Worm (Caenorhabditis elegans): Measurements from ENCODE around the gene ZK616.1.

Gene ZK616.1

DNA sequence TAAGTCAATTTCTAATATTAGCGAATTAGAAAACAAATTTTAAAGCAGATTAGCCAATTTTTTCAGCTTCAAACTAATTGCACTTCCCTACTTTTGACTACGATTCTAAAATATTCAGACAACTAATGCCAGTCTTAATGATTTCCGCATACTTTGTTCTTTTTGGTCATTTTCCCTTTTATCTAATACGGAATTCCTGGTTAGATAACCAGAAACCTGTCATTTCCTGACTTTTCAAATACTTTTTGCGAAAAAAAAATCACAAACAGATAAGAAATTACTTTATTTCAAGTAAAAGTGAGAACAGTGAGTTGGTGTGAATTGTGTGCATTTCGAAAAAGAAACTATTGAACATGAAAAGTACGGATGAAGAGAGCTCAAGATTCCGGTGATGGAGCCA lies 20.6 kb upstream of the ZK616.1 start (continued):
- no peak for TF ChIP-seq lin-11 (tag; optimal IDR thresholded peaks at IDR 0.05)

- TF ChIP-seq ceh-19 (GFP tag; optimal IDR thresholded peaks at IDR 0.05) (no peak), npax-4 (tag; optimal IDR thresholded peaks at IDR 0.05) (no peak), dve-1 (tag; optimal IDR thresholded peaks at IDR 0.05) (no peak), K02D7.2 (tag; optimal IDR thresholded peaks at IDR 0.05) (no peak), pag-3 (tag; optimal IDR thresholded peaks at IDR 0.05; ENCODE audit: borderline replicate concordance) (no peak), ets-4 (tag; optimal IDR thresholded peaks at IDR 0.05) (no peak), ceh-31 (tag; optimal IDR thresholded peaks at IDR 0.05) (no peak), Y22D7AL.16 (tag; optimal IDR thresholded peaks at IDR 0.05) (no peak), ceh-48 (tag; optimal IDR thresholded peaks at IDR 0.05) (no peak), mec-3 (tag; optimal IDR thresholded peaks at IDR 0.05; ENCODE audit: borderline replicate concordance) (no peak), eyg-1 (tag; optimal IDR thresholded peaks at IDR 0.05) (no peak), ceh-6 (GFP tag; optimal IDR thresholded peaks at IDR 0.05) (no peak), pha-4 (tag; optimal IDR thresholded peaks at IDR 0.05) (no peak), ahr-1 (tag; optimal IDR thresholded peaks at IDR 0.05) (no peak), pha-2 (tag; optimal IDR thresholded peaks at IDR 0.05) (no peak), hlh-6 (tag; optimal IDR thresholded peaks at IDR 0.05) (no peak), pros-1 (tag; optimal IDR thresholded peaks at IDR 0.05) (no peak), ceh-2 (tag; optimal IDR thresholded peaks at IDR 0.05) (no peak), che-1 (tag; optimal IDR thresholded peaks at IDR 0.05) (no peak)
Observed at ce11 chrIV:5381334-5381733, 19.4 kb upstream of the ZK616.1 start, which contains the start of gene F41H10.2. F41H10.2 (plus strand) TSS chrIV:5381634.

- no peak for TF ChIP-seq ceh-45 (GFP tag; IDR thresholded peaks at IDR 0.05)
- TF ChIP-seq elt-2 (tag; optimal IDR thresholded peaks at IDR 0.05): no peak
- no peak for TF ChIP-seq ceh-24 (tag; optimal IDR thresholded peaks at IDR 0.05)
- no peak for TF ChIP-seq eyg-1 (tag; optimal IDR thresholded peaks at IDR 0.05)
- TF ChIP-seq tbx-2 (tag; optimal IDR thresholded peaks at IDR 0.05): no peak
- no peak for TF ChIP-seq unc-42 (tag; optimal IDR thresholded peaks at IDR 0.05)
- TF ChIP-seq hlh-6 (tag; optimal IDR thresholded peaks at IDR 0.05): no peak
- TF ChIP-seq pag-3 (tag; optimal IDR thresholded peaks at IDR 0.05; ENCODE audit: borderline replicate concordance): no peak
- TF ChIP-seq ama-1 (optimal IDR thresholded peaks at IDR 0.05): no peak
- TF ChIP-seq ceh-18 (tag; optimal IDR thresholded peaks at IDR 0.05): no peak
- TF ChIP-seq pha-4 (tag; optimal IDR thresholded peaks at IDR 0.05): no peak
- no peak for TF ChIP-seq fkh-10 (GFP tag; optimal IDR thresholded peaks at IDR 0.05)
- no peak for TF ChIP-seq odd-2 (tag; optimal IDR thresholded peaks at IDR 0.05)
- TF ChIP-seq gmeb-2 (tag; optimal IDR thresholded peaks at IDR 0.05): no peak
- TF ChIP-seq sox-2 (GFP tag; IDR thresholded peaks at IDR 0.05): no peak
- no peak for TF ChIP-seq ceh-34 (tag; optimal IDR thresholded peaks at IDR 0.05)
- TF ChIP-seq lin-11 (tag; optimal IDR thresholded peaks at IDR 0.05): no peak
- no peak for TF ChIP-seq ceh-9 (tag; optimal IDR thresholded peaks at IDR 0.05)
Observed at ce11 chrIV:5382609-5383008, 18.1 kb upstream of the ZK616.1 start, which contains the start of gene F41H10.1. F41H10.1 (plus strand) TSS chrIV:5382909.

ce11 chrIV:5385020-5385419 lies 15.7 kb upstream of the ZK616.1 start, which contains the start of gene F41H10.12:
F41H10.12 (plus strand) TSS chrIV:5385320.
- TF ChIP-seq ztf-16 (tag; optimal IDR thresholded peaks at IDR 0.05) (no peak), lim-6 (tag; optimal IDR thresholded peaks at IDR 0.05) (no peak), hlh-13 (GFP tag; optimal IDR thresholded peaks at IDR 0.05) (no peak), elt-2 (tag; optimal IDR thresholded peaks at IDR 0.05) (no peak), dve-1 (tag; optimal IDR thresholded peaks at IDR 0.05) (no peak), dmd-4 (tag; optimal IDR thresholded peaks at IDR 0.05; ENCODE audit: borderline replicate concordance) (no peak), pqm-1 (tag; optimal IDR thresholded peaks at IDR 0.05) (no peak), syd-9 (tag; optimal IDR thresholded peaks at IDR 0.05) (no peak), unc-3 (GFP tag; conservative IDR thresholded peaks at IDR 0.05) (no peak), unc-3 (tag; optimal IDR thresholded peaks at IDR 0.05) (no peak), ttx-3 (tag; optimal IDR thresholded peaks at IDR 0.05) (no peak)
